Worm (Caenorhabditis elegans): Measurements from ENCODE around the gene ufd-3.

ufd-3 gene

ce11 chrII:9967999-9968706 lies 27.6 kb downstream of the ufd-3 start, which contains the start of the genes R53.4 and psf-1:
R53.4 (minus strand) TSS chrII:9968049.
psf-1 (plus strand) TSS chrII:9968673.
- TF ChIP-seq ceh-83 (GFP tag; optimal IDR thresholded peaks at IDR 0.05) (no peak), mls-2 (tag; optimal IDR thresholded peaks at IDR 0.05) (no peak), nhr-237 (tag; optimal IDR thresholded peaks at IDR 0.05) (peak; percentile 51), ceh-39 (tag; optimal IDR thresholded peaks at IDR 0.05) (no peak), ham-2 (GFP tag; optimal IDR thresholded peaks at IDR 0.05) (peak; percentile 58), ces-1 (GFP tag; optimal IDR thresholded peaks at IDR 0.05) (peak; percentile 0), lsy-2 (tag; optimal IDR thresholded peaks at IDR 0.05) (peak; percentile 71), unc-39 (tag; optimal IDR thresholded peaks at IDR 0.05) (no peak), unc-120 (tag; optimal IDR thresholded peaks at IDR 0.05; ENCODE audit: poor library complexity, severe bottlenecking) (no peak), hlh-1 (tag; optimal IDR thresholded peaks at IDR 0.05) (peak; percentile 4), blmp-1 (tag; optimal IDR thresholded peaks at IDR 0.05) (no peak), nhr-76 (tag; optimal IDR thresholded peaks at IDR 0.05) (no peak), bed-3 (GFP tag; optimal IDR thresholded peaks at IDR 0.05) (no peak), mep-1 (tag; optimal IDR thresholded peaks at IDR 0.05) (peak; percentile 81), zip-8 (tag; optimal IDR thresholded peaks at IDR 0.05) (no peak), nhr-2 (tag; optimal IDR thresholded peaks at IDR 0.05) (no peak)

- TF ChIP-seq hlh-1 (tag; optimal IDR thresholded peaks at IDR 0.05) (no peak), blmp-1 (tag; optimal IDR thresholded peaks at IDR 0.05) (no peak), zip-8 (tag; optimal IDR thresholded peaks at IDR 0.05) (no peak), ham-2 (GFP tag; optimal IDR thresholded peaks at IDR 0.05) (no peak), lin-32 (GFP tag; optimal IDR thresholded peaks at IDR 0.05) (no peak)
Observed at ce11 chrII:9970438-9971092, 30.0 kb downstream of the ufd-3 start, which contains the start of gene R53.5. R53.5 (minus strand) TSS chrII:9970488.

DNA sequence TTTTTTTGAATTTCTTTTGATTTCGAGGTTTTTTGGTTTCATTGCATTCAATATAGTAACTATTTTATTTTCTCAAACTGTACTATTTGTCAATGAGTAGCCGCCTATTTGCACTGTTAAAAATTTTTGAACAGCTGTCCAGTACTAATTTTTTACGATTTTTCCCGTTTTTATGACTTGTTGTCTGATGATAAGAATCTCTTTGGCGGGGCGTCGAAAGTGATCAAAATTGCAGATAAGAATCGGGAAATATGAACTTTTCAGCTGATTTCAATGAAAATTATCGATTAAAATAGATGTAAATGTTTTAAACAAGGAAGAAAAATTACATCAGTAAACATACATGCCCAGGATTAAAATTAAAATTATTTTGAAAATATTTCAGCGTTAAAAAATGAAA lies 33.7 kb downstream of the ufd-3 start:
- TF ChIP-seq nhr-12 (tag; optimal IDR thresholded peaks at IDR 0.05) (no peak), ztf-11 (tag; optimal IDR thresholded peaks at IDR 0.05) (no peak), cnd-1 (tag; optimal IDR thresholded peaks at IDR 0.05) (no peak), drap-1 (GFP tag; optimal IDR thresholded peaks at IDR 0.05) (no peak), unc-62 (GFP tag; optimal IDR thresholded peaks at IDR 0.05) (no peak), nhr-28 (tag; optimal IDR thresholded peaks at IDR 0.05) (no peak), elt-1 (tag; optimal IDR thresholded peaks at IDR 0.05; ENCODE audit: borderline replicate concordance, insufficient read depth) (peak; percentile 52), ceh-83 (GFP tag; optimal IDR thresholded peaks at IDR 0.05) (no peak)

ce11 chrII:9974967-9975366 lies 34.4 kb downstream of the ufd-3 start, which contains the start of gene aakg-5:
aakg-5 (minus strand) TSS chrII:9975125.
- TF ChIP-seq flh-1 (GFP tag; optimal IDR thresholded peaks at IDR 0.05): no peak
- TF ChIP-seq unc-120 (tag; optimal IDR thresholded peaks at IDR 0.05; ENCODE audit: poor library complexity, severe bottlenecking): peak; percentile 4
- TF ChIP-seq pha-4 (tag; optimal IDR thresholded peaks at IDR 0.05): peak; percentile 43

- TF ChIP-seq mep-1 (tag; optimal IDR thresholded peaks at IDR 0.05): no peak
- no peak for TF ChIP-seq ceh-83 (GFP tag; optimal IDR thresholded peaks at IDR 0.05)
- TF ChIP-seq elt-1 (tag; optimal IDR thresholded peaks at IDR 0.05; ENCODE audit: borderline replicate concordance, insufficient read depth): no peak
- TF ChIP-seq nhr-28 (tag; optimal IDR thresholded peaks at IDR 0.05): no peak
- no peak for TF ChIP-seq sem-2 (GFP tag; optimal IDR thresholded peaks at IDR 0.05)
- TF ChIP-seq flh-1 (GFP tag; optimal IDR thresholded peaks at IDR 0.05): no peak
- TF ChIP-seq nhr-237 (tag; optimal IDR thresholded peaks at IDR 0.05): no peak
- no peak for TF ChIP-seq unc-120 (tag; optimal IDR thresholded peaks at IDR 0.05; ENCODE audit: poor library complexity, severe bottlenecking)
- TF ChIP-seq zip-8 (tag; optimal IDR thresholded peaks at IDR 0.05): no peak
- TF ChIP-seq sptf-1 (tag; optimal IDR thresholded peaks at IDR 0.05): no peak
- no peak for TF ChIP-seq nhr-2 (tag; optimal IDR thresholded peaks at IDR 0.05)
- TF ChIP-seq ces-1 (GFP tag; optimal IDR thresholded peaks at IDR 0.05): no peak
Observed at ce11 chrII:9976405-9976804, 35.9 kb downstream of the ufd-3 start, which contains the start of gene R53.8. R53.8 (plus strand) TSS chrII:9976705.

Measured in whole organism, mixed stage, embryonic.